Fruit fly (Drosophila melanogaster): ENCODE data around the gene CG13039.

dm6 chr3L:16357860-16358259, 31.3 kb upstream of the CG13039 start:
- TF ChIP-seq dsx (GFP tag; optimal IDR thresholded peaks at IDR 0.05; ENCODE audit: poor library complexity, severe bottlenecking) (no peak), Hr4 (GFP tag; optimal IDR thresholded peaks at IDR 0.05) (no peak), Smox (GFP tag; optimal IDR thresholded peaks at IDR 0.05) (no peak), Ets21C (GFP tag; optimal IDR thresholded peaks at IDR 0.05) (no peak)

All from whole organism, prepupa.